Worm (Caenorhabditis elegans): ENCODE results near the gene Y45F10C.2.
"Not testable (repeated sequence)": the region's sequence is repeated elsewhere in the genome, so short reads cannot be mapped to it uniquely, and the experiment has no call there.

Gene Y45F10C.2

DNA sequence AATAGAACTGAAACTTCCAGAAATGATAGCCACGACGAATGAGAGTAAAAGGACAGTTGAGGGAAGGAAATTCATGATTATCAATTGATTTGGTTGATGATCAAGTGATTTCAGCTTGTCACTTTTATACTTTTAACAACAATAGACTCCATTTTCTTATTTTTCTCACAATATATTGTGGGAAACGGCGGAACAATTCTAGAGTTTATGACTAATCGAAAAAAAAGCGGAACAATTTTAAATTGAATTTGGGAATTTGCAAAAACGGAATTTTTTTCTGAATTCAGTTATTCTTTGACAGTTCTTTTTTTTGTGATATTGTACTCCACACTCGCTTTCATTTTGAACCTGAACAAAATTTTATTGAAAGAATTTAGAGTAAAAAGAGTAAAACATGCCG, 1.6 kb upstream of the Y45F10C.2 start, which contains the start of gene Y45F10C.4:
Gene Y45F10C.4 (minus strand): TSS at position 101 of the 400 bp plus-strand sequence.
- no peak for TF ChIP-seq snpc-4 (tag; optimal IDR thresholded peaks at IDR 0.05)
- TF ChIP-seq flh-1 (GFP tag; optimal IDR thresholded peaks at IDR 0.05), result no peak
- TF ChIP-seq ceh-39 (tag; optimal IDR thresholded peaks at IDR 0.05), result no peak
- TF ChIP-seq unc-120 (tag; optimal IDR thresholded peaks at IDR 0.05; ENCODE audit: poor library complexity, severe bottlenecking), result no peak
- no peak for TF ChIP-seq sptf-1 (tag; optimal IDR thresholded peaks at IDR 0.05)
- no peak for TF ChIP-seq tbx-8 (GFP tag; optimal IDR thresholded peaks at IDR 0.05)
- no peak for TF ChIP-seq bed-3 (GFP tag; optimal IDR thresholded peaks at IDR 0.05)
- no peak for TF ChIP-seq mls-2 (tag; optimal IDR thresholded peaks at IDR 0.05)
- no peak for TF ChIP-seq ceh-43 (GFP tag; optimal IDR thresholded peaks at IDR 0.05)
- TF ChIP-seq nhr-12 (tag; optimal IDR thresholded peaks at IDR 0.05), result no peak
- TF ChIP-seq mab-5 (tag; optimal IDR thresholded peaks at IDR 0.05), result no peak
- no peak for TF ChIP-seq nhr-76 (tag; optimal IDR thresholded peaks at IDR 0.05)
- TF ChIP-seq lin-32 (GFP tag; optimal IDR thresholded peaks at IDR 0.05), result no peak
- no peak for TF ChIP-seq elt-1 (tag; optimal IDR thresholded peaks at IDR 0.05; ENCODE audit: borderline replicate concordance, insufficient read depth)
- TF ChIP-seq lsy-2 (tag; optimal IDR thresholded peaks at IDR 0.05), result no peak

DNA sequence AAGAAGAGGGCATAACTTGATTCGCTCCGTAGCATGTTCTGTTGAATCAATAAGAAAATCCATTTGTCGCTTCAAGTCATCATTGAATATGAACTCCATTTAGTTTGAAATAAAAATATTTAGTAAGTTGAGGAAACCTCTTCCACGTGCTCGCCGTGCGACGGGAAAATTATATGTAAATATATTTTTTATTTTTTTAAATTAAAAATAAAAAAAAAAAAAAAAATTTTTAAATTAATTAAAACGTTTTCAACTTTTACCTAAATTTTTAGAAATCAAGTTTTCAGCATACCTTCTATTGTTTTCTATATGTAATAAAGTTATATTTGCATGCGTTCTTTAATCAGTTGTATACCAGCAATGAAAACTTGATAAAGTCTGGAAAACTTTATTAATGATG, 3.0 kb downstream of the Y45F10C.2 start, which contains the start of gene Y45F10C.1:
Gene Y45F10C.1 (minus strand): TSS at position 101 of the 400 bp plus-strand sequence.
- TF ChIP-seq zip-8, lin-13, blmp-1 (tag; optimal IDR thresholded peaks at IDR 0.05): not testable (repeated sequence)

- TF ChIP-seq nhr-12, nhr-76, nhr-28 (tag; optimal IDR thresholded peaks at IDR 0.05): not testable (repeated sequence)
These were observed 10.4 kb downstream of the Y45F10C.2 start, which contains the start of gene Y45F10C.6 for ce11 chrIV:13652023-13652422. Y45F10C.6 (plus strand) TSS chrIV:13652323.

DNA sequence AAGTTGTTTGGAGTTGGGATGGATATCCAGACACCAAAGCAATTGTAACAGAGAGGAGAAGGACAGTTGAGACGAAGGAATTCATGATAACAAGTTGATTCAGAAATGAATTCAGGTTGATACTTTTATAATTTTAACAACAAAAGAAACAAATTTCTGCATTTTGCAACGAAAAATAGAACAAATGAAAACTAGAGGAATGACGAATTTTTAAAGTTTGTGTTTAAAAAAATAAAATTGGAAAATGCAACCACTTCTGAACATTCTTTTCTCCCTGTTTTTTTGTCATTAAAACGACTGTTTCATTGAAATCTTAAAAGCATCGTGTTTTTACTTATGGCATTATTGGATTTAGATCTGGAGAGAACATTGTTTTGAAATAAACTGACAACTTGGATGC, 11.1 kb downstream of the Y45F10C.2 start, which contains the start of gene C08F11.12:
Gene C08F11.12 (minus strand): TSS at position 101 of the 400 bp plus-strand sequence.
- TF ChIP-seq cnd-1 (tag; optimal IDR thresholded peaks at IDR 0.05); unc-39 (tag; optimal IDR thresholded peaks at IDR 0.05); ces-1 (GFP tag; optimal IDR thresholded peaks at IDR 0.05): not testable (repeated sequence)

DNA sequence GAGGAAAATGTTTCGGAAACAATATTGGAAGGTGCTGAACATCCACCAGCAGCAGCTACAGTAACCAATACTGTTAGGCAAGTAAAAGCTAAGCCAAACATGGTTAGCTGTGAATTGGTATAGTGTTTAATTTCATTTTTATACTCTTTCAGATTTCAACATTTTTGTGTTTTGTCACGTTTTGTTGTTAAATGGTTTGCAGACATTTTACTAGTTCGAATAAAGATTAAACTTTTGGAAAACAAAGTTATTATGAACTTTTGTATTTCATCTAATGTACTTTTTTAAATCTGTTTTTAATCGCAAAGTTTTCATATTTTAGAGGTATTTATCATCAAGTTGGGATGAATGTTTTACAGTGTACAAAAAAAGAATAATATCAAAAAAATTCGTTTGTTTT, 12.2 kb downstream of the Y45F10C.2 start, which contains the start of gene C08F11.17:
Gene C08F11.17 (minus strand): TSS at position 101 of the 400 bp plus-strand sequence.
- no peak for TF ChIP-seq ham-2 (GFP tag; optimal IDR thresholded peaks at IDR 0.05)
- TF ChIP-seq ztf-11 (tag; optimal IDR thresholded peaks at IDR 0.05), result no peak
- TF ChIP-seq sptf-1 (tag; optimal IDR thresholded peaks at IDR 0.05), result no peak
- TF ChIP-seq ceh-39 (tag; optimal IDR thresholded peaks at IDR 0.05), result no peak
- TF ChIP-seq ces-1 (GFP tag; optimal IDR thresholded peaks at IDR 0.05), result no peak
- TF ChIP-seq mep-1 (tag; optimal IDR thresholded peaks at IDR 0.05), result no peak
- TF ChIP-seq elt-3 (tag; optimal IDR thresholded peaks at IDR 0.05), result no peak
- no peak for TF ChIP-seq mab-5 (tag; optimal IDR thresholded peaks at IDR 0.05)
- TF ChIP-seq bed-3 (GFP tag; optimal IDR thresholded peaks at IDR 0.05), result no peak
- TF ChIP-seq hlh-1 (tag; optimal IDR thresholded peaks at IDR 0.05), result no peak

- TF ChIP-seq nhr-12 (tag; optimal IDR thresholded peaks at IDR 0.05) (no peak), nhr-237 (tag; optimal IDR thresholded peaks at IDR 0.05) (no peak), sptf-1 (tag; optimal IDR thresholded peaks at IDR 0.05) (no peak)
These were observed 13.3 kb downstream of the Y45F10C.2 start, which contains the start of gene C08F11.10 for ce11 chrIV:13649126-13649525. C08F11.10 (minus strand) TSS chrIV:13649226.

ce11 chrIV:13647558-13647957, 14.9 kb downstream of the Y45F10C.2 start, which contains the start of gene ule-4:
ule-4 (minus strand) TSS chrIV:13647658.
- TF ChIP-seq elt-1 (tag; optimal IDR thresholded peaks at IDR 0.05; ENCODE audit: borderline replicate concordance, insufficient read depth), result no peak
- no peak for TF ChIP-seq nhr-12 (tag; optimal IDR thresholded peaks at IDR 0.05)
- TF ChIP-seq mep-1 (tag; optimal IDR thresholded peaks at IDR 0.05), result no peak
- TF ChIP-seq mab-5 (tag; optimal IDR thresholded peaks at IDR 0.05), result no peak
- no peak for TF ChIP-seq nhr-2 (tag; optimal IDR thresholded peaks at IDR 0.05)
- TF ChIP-seq sem-2 (GFP tag; optimal IDR thresholded peaks at IDR 0.05), result no peak
- no peak for TF ChIP-seq bed-3 (GFP tag; optimal IDR thresholded peaks at IDR 0.05)
- no peak for TF ChIP-seq nhr-237 (tag; optimal IDR thresholded peaks at IDR 0.05)
- no peak for TF ChIP-seq ceh-83 (GFP tag; optimal IDR thresholded peaks at IDR 0.05)
- TF ChIP-seq pha-4 (tag; optimal IDR thresholded peaks at IDR 0.05), result no peak
- no peak for TF ChIP-seq tbx-8 (GFP tag; optimal IDR thresholded peaks at IDR 0.05)
- TF ChIP-seq ham-2 (GFP tag; optimal IDR thresholded peaks at IDR 0.05), result no peak
- TF ChIP-seq M03D4.4 (tag; optimal IDR thresholded peaks at IDR 0.05), result no peak
- TF ChIP-seq mls-2 (tag; optimal IDR thresholded peaks at IDR 0.05), result no peak
- TF ChIP-seq cnd-1 (tag; optimal IDR thresholded peaks at IDR 0.05), result no peak
